Worm (Caenorhabditis elegans): ENCODE results near the gene pept-1.

ce11 chrX:6430510-6430909, 26.2 kb upstream of the pept-1 start, which contains the start of gene ctsa-2:
- TF ChIP-seq ceh-9 (tag; optimal IDR thresholded peaks at IDR 0.05) = no peak
- TF ChIP-seq nhr-25 (tag; optimal IDR thresholded peaks at IDR 0.05) = no peak
- TF ChIP-seq nhr-237 (tag; optimal IDR thresholded peaks at IDR 0.05) = no peak
- no peak for TF ChIP-seq jun-1 (tag; optimal IDR thresholded peaks at IDR 0.05)

All from whole organism, L3 larva.